Worm (Caenorhabditis elegans): Measurements from ENCODE around the gene sgo-1.
A peak's percentile ranks its signal among the peaks of the same experiment; 100 is the strongest.

sgo-1 gene

ce11 chrIV:7844333-7844973 lies 48.2 kb upstream of the sgo-1 start:
- TF ChIP-seq F13H6.1 (tag; optimal IDR thresholded peaks at IDR 0.05) (peak; percentile 38), sem-4 (tag; optimal IDR thresholded peaks at IDR 0.05) (no peak), gmeb-1 (tag; optimal IDR thresholded peaks at IDR 0.05) (peak; percentile 39), ztf-11 (tag; optimal IDR thresholded peaks at IDR 0.05) (no peak), lsy-2 (tag; optimal IDR thresholded peaks at IDR 0.05) (peak in 1 of 2 experiments; percentile 30), crh-2 (tag; optimal IDR thresholded peaks at IDR 0.05) (peak; percentile 72), fos-1 (tag; optimal IDR thresholded peaks at IDR 0.05) (peak; percentile 67), sma-9 (GFP tag; optimal IDR thresholded peaks at IDR 0.05) (peak; percentile 37), sma-9 (tag; optimal IDR thresholded peaks at IDR 0.05) (no peak)

DNA sequence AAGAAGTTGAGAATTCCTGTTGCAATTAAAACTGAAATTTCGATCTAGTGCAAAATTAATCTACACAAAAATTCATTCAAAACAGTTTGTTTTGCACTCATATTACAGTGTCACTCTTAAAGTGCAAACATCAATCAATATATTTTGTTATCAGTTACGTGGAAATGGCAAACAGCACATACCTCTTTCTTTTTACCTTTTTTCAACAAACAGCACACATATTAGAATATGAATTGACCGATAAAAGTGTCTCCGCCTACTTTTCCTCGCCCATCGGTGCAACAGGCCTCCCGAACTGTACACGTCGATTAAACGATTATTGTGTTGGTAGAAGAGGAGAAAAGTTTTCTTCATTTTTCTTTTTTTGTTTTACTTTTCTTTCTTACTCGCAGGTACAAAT lies 44.9 kb upstream of the sgo-1 start:
- TF ChIP-seq crh-2 (tag; optimal IDR thresholded peaks at IDR 0.05) (peak; percentile 76), sem-4 (tag; optimal IDR thresholded peaks at IDR 0.05) (no peak), skn-1 (tag; optimal IDR thresholded peaks at IDR 0.05) (no peak), fos-1 (tag; optimal IDR thresholded peaks at IDR 0.05) (peak; percentile 77), sma-9 (GFP tag; optimal IDR thresholded peaks at IDR 0.05) (peak; percentile 25), sma-9 (tag; optimal IDR thresholded peaks at IDR 0.05) (no peak), ama-1 (optimal IDR thresholded peaks at IDR 0.05) (no peak)

- TF ChIP-seq crh-2 (tag; optimal IDR thresholded peaks at IDR 0.05) (no peak), lin-11 (tag; optimal IDR thresholded peaks at IDR 0.05) (peak; percentile 57)
These were observed 43.6 kb upstream of the sgo-1 start for ce11 chrIV:7839923-7840322.

DNA sequence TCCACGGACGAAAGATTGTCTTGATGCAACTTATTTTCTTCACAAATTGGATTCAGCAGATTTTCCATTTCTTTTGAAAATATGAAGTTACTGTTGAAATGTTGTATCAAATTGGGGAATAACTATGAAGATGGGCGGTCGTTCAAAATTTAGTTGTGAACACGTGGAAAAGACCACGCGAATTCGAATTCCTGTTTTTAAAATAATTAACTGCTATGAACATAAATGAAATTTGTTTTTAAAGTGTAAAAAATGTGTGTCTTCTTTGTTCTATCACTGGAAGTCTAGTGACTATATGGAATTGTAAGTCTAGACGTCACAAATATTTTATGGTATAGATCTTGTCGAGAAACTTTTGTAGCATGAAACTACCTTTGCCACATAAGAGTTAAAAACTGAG lies 42.1 kb upstream of the sgo-1 start, which contains the start of gene C06A6.7:
Gene C06A6.7, minus strand, starts transcription at position 101 of the 400 bp plus-strand sequence.
- TF ChIP-seq nhr-25 (tag; optimal IDR thresholded peaks at IDR 0.05) (no peak), Y55F3AM.14 (GFP tag; optimal IDR thresholded peaks at IDR 0.05) (no peak), lin-39 (tag; optimal IDR thresholded peaks at IDR 0.05) (no peak), ztf-1 (GFP tag; conservative IDR thresholded peaks at IDR 0.05) (no peak), zag-1 (tag; optimal IDR thresholded peaks at IDR 0.05) (no peak), snpc-4 (tag; optimal IDR thresholded peaks at IDR 0.05) (no peak), peb-1 (tag; optimal IDR thresholded peaks at IDR 0.05) (no peak), nhr-6 (tag; optimal IDR thresholded peaks at IDR 0.05) (no peak), elt-1 (tag; optimal IDR thresholded peaks at IDR 0.05) (no peak), R02D3.7 (tag; optimal IDR thresholded peaks at IDR 0.05) (no peak), ama-1 (optimal IDR thresholded peaks at IDR 0.05) (no peak), unc-55 (GFP tag; optimal IDR thresholded peaks at IDR 0.05) (no peak), dmd-4 (tag; optimal IDR thresholded peaks at IDR 0.05) (no peak), sem-4 (tag; optimal IDR thresholded peaks at IDR 0.05) (no peak), lsy-2 (tag; optimal IDR thresholded peaks at IDR 0.05) (no peak)

- peak; percentile 28 for TF ChIP-seq nhr-25 (tag; optimal IDR thresholded peaks at IDR 0.05)
- no peak for TF ChIP-seq aly-2 (tag; optimal IDR thresholded peaks at IDR 0.05)
- no peak for TF ChIP-seq unc-55 (GFP tag; optimal IDR thresholded peaks at IDR 0.05)
- TF ChIP-seq lin-13 (GFP tag; optimal IDR thresholded peaks at IDR 0.05) = no peak
- peak; percentile 72 for TF ChIP-seq blmp-1 (tag; optimal IDR thresholded peaks at IDR 0.05; ENCODE audit: insufficient read depth)
These were observed 40.2 kb upstream of the sgo-1 start for ce11 chrIV:7836491-7836890.

DNA sequence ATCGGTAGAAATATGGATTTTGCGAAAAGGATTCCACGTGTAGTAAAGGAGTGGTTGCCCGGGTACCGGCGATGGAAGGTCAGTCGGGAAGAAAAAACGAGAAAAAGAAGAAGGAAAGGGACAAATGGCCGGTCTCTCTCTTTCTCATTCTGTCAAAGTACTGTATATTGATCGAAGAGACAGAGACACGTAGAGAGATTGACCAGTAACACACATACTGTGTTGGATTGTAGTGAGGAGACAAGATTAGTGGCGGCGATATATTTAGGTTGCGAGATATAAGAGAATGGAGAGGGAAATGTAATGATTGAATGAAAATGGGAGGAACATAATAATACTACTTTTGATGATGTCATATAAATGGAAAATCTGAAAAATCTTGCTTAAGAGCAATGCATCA lies 39.7 kb upstream of the sgo-1 start:
- TF ChIP-seq crh-2 (tag; optimal IDR thresholded peaks at IDR 0.05) (no peak), alr-1 (tag; optimal IDR thresholded peaks at IDR 0.05) (no peak), sma-9 (GFP tag; optimal IDR thresholded peaks at IDR 0.05) (no peak), sma-9 (tag; optimal IDR thresholded peaks at IDR 0.05) (no peak), sem-4 (tag; optimal IDR thresholded peaks at IDR 0.05) (no peak), fos-1 (tag; optimal IDR thresholded peaks at IDR 0.05) (peak; percentile 6), lsy-2 (tag; optimal IDR thresholded peaks at IDR 0.05) (peak in 1 of 2 experiments; percentile 38), blmp-1 (tag; optimal IDR thresholded peaks at IDR 0.05; ENCODE audit: insufficient read depth) (peak; percentile 39), nhr-21 (tag; optimal IDR thresholded peaks at IDR 0.05) (peak; percentile 4), C34F6.9 (tag; optimal IDR thresholded peaks at IDR 0.05) (peak; percentile 8), lin-39 (tag; optimal IDR thresholded peaks at IDR 0.05) (no peak), lin-11 (tag; optimal IDR thresholded peaks at IDR 0.05) (no peak), nhr-129 (tag; optimal IDR thresholded peaks at IDR 0.05) (peak; percentile 29), sma-3 (GFP tag; optimal IDR thresholded peaks at IDR 0.05) (peak; percentile 19), ztf-4 (tag; optimal IDR thresholded peaks at IDR 0.05) (no peak), aly-2 (tag; optimal IDR thresholded peaks at IDR 0.05) (no peak), nhr-25 (tag; optimal IDR thresholded peaks at IDR 0.05) (peak; percentile 44), ama-1 (optimal IDR thresholded peaks at IDR 0.05) (no peak), dmd-4 (tag; optimal IDR thresholded peaks at IDR 0.05) (no peak)
